Fruit fly (Drosophila melanogaster) whole organism, prepupa: ENCODE measurements around the gene wit.

Source experiments
- CG16779 ChIP-seq: fragments of 200-800 bp; sonication (Bioruptor generic); optimal IDR thresholded peaks from 3 replicates; lab custom pipeline; 2017; ENCODE audit warnings: missing biosample characterization, mild to moderate bottlenecking, missing genetic modification characterization
- OdsH ChIP-seq: fragments of 200-800 bp; sonication (Bioruptor generic); optimal IDR thresholded peaks from 3 replicates; lab custom pipeline; 2016; ENCODE audit warnings: missing biosample characterization, missing genetic modification characterization
- cyc ChIP-seq: fragments of 200-800 bp; sonication (Bioruptor generic); optimal IDR thresholded peaks from 3 replicates; lab custom pipeline; 2016; ENCODE audit warnings: missing biosample characterization, missing genetic modification characterization
- spab ChIP-seq: fragments of 200-800 bp; sonication (Bioruptor generic); optimal IDR thresholded peaks from 2 replicates; lab custom pipeline; 2017; ENCODE audit warnings: missing biosample characterization, mild to moderate bottlenecking, missing genetic modification characterization, missing genetic modification reagents

wit gene

DNA sequence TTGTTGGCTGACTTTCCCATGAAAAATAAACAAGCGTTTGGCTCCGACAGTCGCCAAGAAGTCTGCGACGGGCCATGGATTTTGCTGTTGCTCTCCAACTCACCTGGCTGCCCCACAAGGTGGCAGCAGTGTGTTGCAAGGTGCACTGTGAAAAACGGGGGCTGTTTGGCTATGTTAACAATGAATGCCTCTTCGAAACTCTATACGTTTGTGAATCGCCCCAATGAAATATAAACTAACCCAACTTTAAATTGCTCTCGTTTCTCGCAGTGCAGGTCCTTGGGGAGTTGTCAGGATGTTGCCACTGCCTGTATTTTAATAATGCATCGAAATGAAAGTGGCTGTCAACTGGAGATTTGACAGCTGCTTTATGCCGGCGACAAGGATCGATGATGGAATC, 57.2 kb downstream of the wit start (continued):
- TF ChIP-seq spab, result peak; percentile 19
- TF ChIP-seq CG16779 (tag; lab: Kevin White, UChicago), result no peak
- peak; percentile 4 for TF ChIP-seq OdsH (GFP tag; lab: Kevin White, UChicago)
- peak; percentile 2 for TF ChIP-seq cyc
